Worm (Caenorhabditis elegans): ENCODE results near the gene nhr-34.

ce11 chrIV:9634848-9635247 is 40.6 kb downstream of the nhr-34 start, which contains the start of gene mca-1:
- no peak for TF ChIP-seq ama-1 (optimal IDR thresholded peaks at IDR 0.05)
- no peak for TF ChIP-seq nhr-11 (tag; optimal IDR thresholded peaks at IDR 0.05)
